Fruit fly (Drosophila melanogaster): ENCODE results near the gene aus.

DNA sequence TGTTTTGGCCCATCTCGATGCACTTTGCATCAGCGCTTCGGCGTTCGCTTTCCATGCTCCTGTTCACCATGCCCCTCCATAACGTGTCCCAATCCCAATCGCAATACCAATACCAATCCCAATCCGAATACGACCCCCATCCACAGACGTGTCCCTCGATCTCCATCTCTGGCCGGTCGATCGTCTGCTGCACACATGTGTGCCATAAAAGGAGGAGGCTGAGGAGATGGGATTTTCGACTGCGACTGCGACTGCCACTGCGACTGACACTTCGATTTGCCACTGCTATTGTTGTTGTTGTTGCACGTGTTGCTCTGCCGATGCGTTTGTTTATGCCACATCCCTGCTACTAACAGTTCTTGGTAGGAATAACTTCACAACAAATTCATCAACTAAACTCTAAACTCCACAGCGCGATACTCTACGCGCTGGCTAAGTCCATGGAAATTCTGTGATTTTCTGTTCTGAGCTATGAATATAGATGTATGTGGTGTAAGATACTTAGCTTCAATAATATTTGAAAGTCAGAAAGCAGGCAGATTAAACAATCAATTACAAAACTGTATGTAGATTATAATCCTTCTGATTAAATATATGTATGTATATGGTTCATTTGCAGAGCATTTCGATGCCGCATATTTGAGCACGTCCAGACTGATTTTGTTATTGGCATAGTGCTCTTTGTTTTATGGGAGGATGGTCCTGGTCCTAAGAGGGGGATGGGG is 43.8 kb upstream of the aus start:
- no peak for TF ChIP-seq Sin3A (optimal IDR thresholded peaks at IDR 0.05)
- TF ChIP-seq ttk (optimal IDR thresholded peaks at IDR 0.05), result no peak
